Worm (Caenorhabditis elegans) whole organism, early embryonic: ENCODE measurements around the gene H39E23.3.

ENCODE experiments used
- B0310.2 ChIP-seq: sonication (generic microtip); optimal IDR thresholded peaks from 2 replicates; lab custom pipeline; 2016; ENCODE audit warnings: mild to moderate bottlenecking, missing genetic modification characterization, missing compliant biosample characterization
- F13C5.2 ChIP-seq: sonication (generic microtip); optimal IDR thresholded peaks from 2 replicates; lab custom pipeline; 2017; ENCODE audit warnings: mild to moderate bottlenecking, missing genetic modification characterization, inconsistent platforms, missing compliant biosample characterization
- aly-1 ChIP-seq: sonication (generic microtip); optimal IDR thresholded peaks from 2 replicates; lab custom pipeline; 2016; ENCODE audit warnings: missing genetic modification characterization, missing compliant biosample characterization
- ama-1 ChIP-seq: fragments of 150-350 bp; optimal IDR thresholded peaks from 2 replicates; lab custom pipeline; 2014
- ceh-13 ChIP-seq: fragments of 200-800 bp; sonication (Bioruptor generic); optimal IDR thresholded peaks from 2 replicates; lab custom pipeline; 2018; ENCODE audit warnings: mild to moderate bottlenecking, missing genetic modification characterization, missing compliant biosample characterization
- ceh-36 ChIP-seq: sonication (generic microtip); optimal IDR thresholded peaks from 2 replicates; lab custom pipeline; 2016; ENCODE audit warnings: missing genetic modification characterization, inconsistent platforms, missing compliant biosample characterization
- ets-7 ChIP-seq: sonication (generic microtip); optimal IDR thresholded peaks from 2 replicates; lab custom pipeline; 2016; ENCODE audit warnings: missing genotype, missing genetic modification characterization, missing compliant biosample characterization
- flt-1 ChIP-seq: fragments of 200-800 bp; sonication (Bioruptor generic); IDR thresholded peaks from 2 replicates; pipeline ENCODE4 v1.3.6; 2022; ENCODE audit warnings: missing genetic modification characterization, missing compliant biosample characterization
- hmbx-1 ChIP-seq: sonication (generic microtip); optimal IDR thresholded peaks from 2 replicates; lab custom pipeline; 2016; ENCODE audit warnings: mild to moderate bottlenecking, missing genetic modification characterization, missing compliant biosample characterization
- hmg-4 ChIP-seq: fragments of 200-800 bp; sonication (Bioruptor generic); optimal IDR thresholded peaks from 2 replicates; lab custom pipeline; 2018; ENCODE audit warnings: mild to moderate bottlenecking, missing genetic modification characterization, missing compliant biosample characterization
- hnd-1 ChIP-seq: sonication (generic microtip); optimal IDR thresholded peaks from 2 replicates; lab custom pipeline; 2016; ENCODE audit warnings: missing genetic modification characterization, missing compliant biosample characterization
- pes-1 ChIP-seq: fragments of 200-800 bp; sonication (Bioruptor generic); IDR thresholded peaks from 2 replicates; pipeline ENCODE4 v1.3.6; 2022; ENCODE audit warnings: missing genetic modification reagents, missing genetic modification characterization, missing compliant biosample characterization
- scrt-1 ChIP-seq: fragments of 200-800 bp; sonication (Bioruptor generic); IDR thresholded peaks from 2 replicates; pipeline ENCODE4 v1.3.6; 2022; ENCODE audit warnings: missing genetic modification characterization, missing compliant biosample characterization
- sea-1 ChIP-seq: fragments of 200-800 bp; sonication (Bioruptor generic); conservative IDR thresholded peaks from 2 replicates; pipeline ENCODE4 v1.3.6; 2022; ENCODE audit warnings: missing genetic modification characterization, missing compliant biosample characterization
- tbx-11 ChIP-seq: fragments of 200-800 bp; sonication (Bioruptor generic); IDR thresholded peaks from 2 replicates; pipeline ENCODE4 v1.3.6; 2022; ENCODE audit warnings: missing genetic modification characterization, missing compliant biosample characterization
- tbx-37 ChIP-seq: fragments of 200-800 bp; sonication (Bioruptor generic); conservative IDR thresholded peaks from 2 replicates; pipeline ENCODE4 v1.3.6; 2022; ENCODE audit warnings: missing genetic modification reagents, missing genetic modification characterization, missing compliant biosample characterization
- tra-4 ChIP-seq: sonication (generic microtip); optimal IDR thresholded peaks from 2 replicates; lab custom pipeline; 2017; ENCODE audit warnings: missing genetic modification characterization, missing compliant biosample characterization

The H39E23.3 gene

ce11 chrV:14146199-14146598 lies 38.6 kb downstream of the H39E23.3 start, which contains the start of gene acs-10:
TSS of gene acs-10 (plus strand) at chrV:14146499.
- TF ChIP-seq B0310.2 (no peak), ets-7 (no peak), hmg-4 (GFP tag; lab: Kevin White, UChicago) (no peak), pes-1 (GFP tag; lab: Robert Waterston, UW) (no peak), tbx-37 (GFP tag; lab: Robert Waterston, UW) (no peak), scrt-1 (GFP tag; lab: Robert Waterston, UW) (no peak), ama-1 (lab: Kevin White, UChicago) (no peak), hmbx-1 (tag; lab: Kevin White, UChicago) (no peak), tbx-11 (GFP tag; lab: Robert Waterston, UW) (no peak), sea-1 (GFP tag; lab: Robert Waterston, UW) (no peak), ceh-13 (GFP tag; lab: Kevin White, UChicago) (no peak), tra-4 (no peak)

ce11 chrV:14147114-14147513 lies 39.5 kb downstream of the H39E23.3 start:
- TF ChIP-seq flt-1 (GFP tag; lab: Robert Waterston, UW), result no peak
- TF ChIP-seq ceh-13 (GFP tag; lab: Kevin White, UChicago), result no peak
- no peak for TF ChIP-seq F13C5.2 (tag; lab: Kevin White, UChicago)
- TF ChIP-seq hmbx-1 (tag; lab: Kevin White, UChicago), result no peak
- TF ChIP-seq ets-7, result no peak
- TF ChIP-seq tbx-11 (GFP tag; lab: Robert Waterston, UW), result no peak
- no peak for TF ChIP-seq tbx-37 (GFP tag; lab: Robert Waterston, UW)
- TF ChIP-seq B0310.2, result no peak
- no peak for TF ChIP-seq pes-1 (GFP tag; lab: Robert Waterston, UW)
- TF ChIP-seq sea-1 (GFP tag; lab: Robert Waterston, UW), result no peak
- TF ChIP-seq ama-1 (lab: Kevin White, UChicago), result no peak
- no peak for TF ChIP-seq hnd-1
- TF ChIP-seq aly-1 (tag; lab: Kevin White, UChicago), result no peak
- TF ChIP-seq hmg-4 (GFP tag; lab: Kevin White, UChicago), result no peak
- TF ChIP-seq ceh-36 (tag; lab: Kevin White, UChicago), result no peak
- TF ChIP-seq tra-4, result no peak
- no peak for TF ChIP-seq scrt-1 (GFP tag; lab: Robert Waterston, UW)

- TF ChIP-seq hmg-4 (GFP tag; lab: Kevin White, UChicago), result no peak
- TF ChIP-seq flt-1 (GFP tag; lab: Robert Waterston, UW), result no peak
- no peak for TF ChIP-seq ets-7
- no peak for TF ChIP-seq tra-4
- no peak for TF ChIP-seq B0310.2
- no peak for TF ChIP-seq F13C5.2 (tag; lab: Kevin White, UChicago)
- no peak for TF ChIP-seq ama-1 (lab: Kevin White, UChicago)
- no peak for TF ChIP-seq aly-1 (tag; lab: Kevin White, UChicago)
- TF ChIP-seq pes-1 (GFP tag; lab: Robert Waterston, UW), result no peak
These were observed 41.5 kb downstream of the H39E23.3 start for ce11 chrV:14149125-14149524.

ce11 chrV:14150966-14151365 lies 43.4 kb downstream of the H39E23.3 start:
- TF ChIP-seq tbx-11 (GFP tag; lab: Robert Waterston, UW), result no peak
- no peak for TF ChIP-seq B0310.2
- no peak for TF ChIP-seq sea-1 (GFP tag; lab: Robert Waterston, UW)
- no peak for TF ChIP-seq tra-4
- no peak for TF ChIP-seq ceh-36 (tag; lab: Kevin White, UChicago)
- TF ChIP-seq hmg-4 (GFP tag; lab: Kevin White, UChicago), result no peak
- TF ChIP-seq flt-1 (GFP tag; lab: Robert Waterston, UW), result no peak
- no peak for TF ChIP-seq hmbx-1 (tag; lab: Kevin White, UChicago)
- no peak for TF ChIP-seq ama-1 (lab: Kevin White, UChicago)
- no peak for TF ChIP-seq hnd-1
- TF ChIP-seq pes-1 (GFP tag; lab: Robert Waterston, UW), result no peak
- no peak for TF ChIP-seq ets-7
- TF ChIP-seq F13C5.2 (tag; lab: Kevin White, UChicago), result no peak
- TF ChIP-seq aly-1 (tag; lab: Kevin White, UChicago), result no peak
- TF ChIP-seq tbx-37 (GFP tag; lab: Robert Waterston, UW), result no peak
- TF ChIP-seq ceh-13 (GFP tag; lab: Kevin White, UChicago), result no peak
- no peak for TF ChIP-seq scrt-1 (GFP tag; lab: Robert Waterston, UW)

ce11 chrV:14153615-14154014 lies 46.0 kb downstream of the H39E23.3 start:
- TF ChIP-seq F13C5.2 (tag; lab: Kevin White, UChicago), result no peak

- TF ChIP-seq B0310.2, result no peak
- TF ChIP-seq hmbx-1 (tag; lab: Kevin White, UChicago), result no peak
- TF ChIP-seq scrt-1 (GFP tag; lab: Robert Waterston, UW), result no peak
- no peak for TF ChIP-seq flt-1 (GFP tag; lab: Robert Waterston, UW)
- no peak for TF ChIP-seq ceh-36 (tag; lab: Kevin White, UChicago)
- TF ChIP-seq pes-1 (GFP tag; lab: Robert Waterston, UW), result no peak
- TF ChIP-seq sea-1 (GFP tag; lab: Robert Waterston, UW), result no peak
- TF ChIP-seq ceh-13 (GFP tag; lab: Kevin White, UChicago), result no peak
- TF ChIP-seq ets-7, result no peak
- TF ChIP-seq hnd-1, result no peak
- TF ChIP-seq tra-4, result no peak
- TF ChIP-seq tbx-11 (GFP tag; lab: Robert Waterston, UW), result no peak
These were observed 48.9 kb downstream of the H39E23.3 start, which contains the start of gene AH10.2 for ce11 chrV:14156468-14156867. TSS of gene AH10.2 (plus strand) at chrV:14156768.
